3 worm cellular contexts compared by ENCODE assay signal in the genomic region with DNA sequence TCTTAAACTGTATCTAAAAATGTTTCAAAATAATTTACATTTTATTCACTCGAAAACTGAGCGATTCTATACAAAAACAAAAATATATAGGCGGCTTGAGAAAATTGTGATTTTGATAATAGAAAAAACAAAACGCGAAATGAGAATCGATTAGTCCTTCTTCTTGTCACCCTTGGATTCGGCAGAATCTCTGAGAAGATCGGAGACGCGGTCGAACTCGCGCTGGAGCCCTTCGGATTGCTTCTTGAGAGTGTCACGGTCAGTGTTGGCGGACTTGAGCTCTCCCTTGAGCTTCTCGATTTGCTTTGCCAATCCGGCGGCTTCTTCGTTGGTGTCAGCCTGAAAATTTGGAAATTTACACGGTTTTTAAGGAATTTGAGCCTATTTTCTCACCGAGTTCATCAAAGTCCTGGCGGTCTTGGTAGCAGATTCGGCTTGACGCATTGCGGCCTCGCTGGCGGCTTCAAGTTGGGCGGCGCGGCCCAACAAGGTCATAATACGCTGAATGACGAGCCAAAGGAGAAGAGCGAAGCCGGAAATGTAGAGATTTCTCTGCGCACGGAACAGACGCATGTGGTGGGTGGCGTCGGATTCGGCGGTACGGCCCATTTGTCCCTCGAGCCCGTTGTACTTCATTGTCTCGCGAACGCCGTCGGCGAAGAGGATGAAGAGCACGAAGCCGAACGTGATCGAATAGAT.
A peak's percentile ranks its signal among the peaks of the same experiment; 100 is the strongest.
TF ChIP-seq lines count a peak whose summit lies in the region.

No protein-coding gene starts in this region.

TF ChIP-seq in whole organism, L4 larva, 104 proteins besides CTCF, POLR2A, EP300 and RAD21:
- TF ChIP-seq egl-27 (tag; optimal IDR thresholded peaks at IDR 0.05; lab: Kevin White, UChicago) (no peak), F49E8.2 (tag; optimal IDR thresholded peaks at IDR 0.05; lab: Kevin White, UChicago; ENCODE audit: borderline replicate concordance) (peak; percentile 57), aha-1 (tag; lab: Kevin White, UChicago) (peak; percentile 58), nhr-11 (tag; optimal IDR thresholded peaks at IDR 0.05; lab: Kevin White, UChicago) (no peak), zfp-3 (GFP tag; conservative IDR thresholded peaks at IDR 0.05; lab: Robert Waterston, UW) (0 out of 2 replicates have a peak, but pooled peaks have one; percentile 11), lin-38 (GFP tag; IDR thresholded peaks at IDR 0.05; lab: Robert Waterston, UW) (peak; percentile 55; the same call in 1 of the 2 replicates), mep-1 (tag; optimal IDR thresholded peaks at IDR 0.05; lab: Kevin White, UChicago) (peak; percentile 34), F26F4.8 (GFP tag; conservative IDR thresholded peaks at IDR 0.05; lab: Robert Waterston, UW) (peak; percentile 43; the same call in 1 of the 2 replicates), php-3 (GFP tag; IDR thresholded peaks at IDR 0.05; lab: Robert Waterston, UW) (0 out of 2 replicates have a peak, but pooled peaks have one; percentile 29), egl-43 (GFP tag; IDR thresholded peaks at IDR 0.05; lab: Robert Waterston, UW) (0 out of 2 replicates have a peak, but pooled peaks have one; percentile 15), cey-2 (tag; optimal IDR thresholded peaks at IDR 0.05; lab: Kevin White, UChicago; ENCODE audit: borderline replicate concordance, insufficient read depth) (no peak), tra-1 (GFP tag; IDR thresholded peaks at IDR 0.05; lab: Robert Waterston, UW) (0 out of 2 replicates have a peak, but pooled peaks have one; percentile 5), daf-16 (GFP tag; optimal IDR thresholded peaks at IDR 0.05; lab: Kevin White, UChicago) (no peak), daf-16 (tag; optimal IDR thresholded peaks at IDR 0.05; lab: Kevin White, UChicago) (peak; percentile 1), snpc-1.2 (GFP tag; IDR thresholded peaks at IDR 0.05; lab: Robert Waterston, UW) (peak; percentile 72), set-16 (GFP tag; IDR thresholded peaks at IDR 0.05; lab: Robert Waterston, UW) (peak; percentile 70)

TF ChIP-seq in whole organism, late embryonic, 69 proteins besides CTCF, POLR2A, EP300 and RAD21:
- TF ChIP-seq fkh-10 (GFP tag; optimal IDR thresholded peaks at IDR 0.05; lab: Kevin White, UChicago) (no peak), dmd-4 (tag; optimal IDR thresholded peaks at IDR 0.05; lab: Kevin White, UChicago; ENCODE audit: borderline replicate concordance) (peak; percentile 47), nhr-232 (tag; optimal IDR thresholded peaks at IDR 0.05; lab: Kevin White, UChicago) (no peak), ceh-18 (tag; optimal IDR thresholded peaks at IDR 0.05; lab: Kevin White, UChicago) (no peak), ref-2 (tag; optimal IDR thresholded peaks at IDR 0.05; lab: Kevin White, UChicago) (peak; percentile 42)

TF ChIP-seq in whole organism, young adult, 124 proteins besides CTCF, POLR2A, EP300 and RAD21:
- 0 out of 2 replicates have a peak, but pooled peaks have one; percentile 18 for TF ChIP-seq mcd-1 (GFP tag; IDR thresholded peaks at IDR 0.05; lab: Robert Waterston, UW)
- TF ChIP-seq madf-8 (GFP tag; conservative IDR thresholded peaks at IDR 0.05; lab: Robert Waterston, UW), result no peak
- 0 out of 2 replicates have a peak, but pooled peaks have one; percentile 16 for TF ChIP-seq hmg-1.2 (GFP tag; IDR thresholded peaks at IDR 0.05; lab: Robert Waterston, UW)
- TF ChIP-seq zfh-2 (GFP tag; conservative IDR thresholded peaks at IDR 0.05; lab: Robert Waterston, UW), result peak; percentile 64
- TF ChIP-seq hsf-1 (GFP tag; IDR thresholded peaks at IDR 0.05; lab: Robert Waterston, UW), result peak; percentile 14; the same call in 1 of the 2 replicates
- TF ChIP-seq unc-130 (GFP tag; optimal IDR thresholded peaks at IDR 0.05; lab: Kevin White, UChicago), result no peak
- TF ChIP-seq nfyb-1 (GFP tag; IDR thresholded peaks at IDR 0.05; lab: Robert Waterston, UW), result no peak
- TF ChIP-seq tbx-9 (tag; optimal IDR thresholded peaks at IDR 0.05; lab: Kevin White, UChicago; ENCODE audit: borderline replicate concordance), result no peak
- TF ChIP-seq D2030.7 (GFP tag; IDR thresholded peaks at IDR 0.05; lab: Robert Waterston, UW), result 0 out of 2 replicates have a peak, but pooled peaks have one; percentile 8
- peak; percentile 43 for TF ChIP-seq F49E8.2 (tag; optimal IDR thresholded peaks at IDR 0.05; lab: Kevin White, UChicago; ENCODE audit: insufficient read depth)
- TF ChIP-seq attf-5 (GFP tag; optimal IDR thresholded peaks at IDR 0.05; lab: Kevin White, UChicago), result peak; percentile 16
- TF ChIP-seq ama-1 (optimal IDR thresholded peaks at IDR 0.05; lab: Kevin White, UChicago), result no peak
- peak in 1 of 2 experiments; percentile 49 for TF ChIP-seq ama-1 (GFP tag; optimal IDR thresholded peaks at IDR 0.05; lab: Kevin White, UChicago)
- TF ChIP-seq egrh-3 (GFP tag; IDR thresholded peaks at IDR 0.05; lab: Robert Waterston, UW), result peak; percentile 6; the same call in 1 of the 2 replicates
- no peak for TF ChIP-seq T07F8.4 (tag; optimal IDR thresholded peaks at IDR 0.05; lab: Kevin White, UChicago)
- TF ChIP-seq F52B5.7 (tag; optimal IDR thresholded peaks at IDR 0.05; lab: Kevin White, UChicago), result no peak
- peak; percentile 3 for TF ChIP-seq xnd-1 (tag; optimal IDR thresholded peaks at IDR 0.05; lab: Kevin White, UChicago)
- TF ChIP-seq hmg-20 (GFP tag; IDR thresholded peaks at IDR 0.05; lab: Robert Waterston, UW), result no peak
- no peak for TF ChIP-seq mel-28 (tag; optimal IDR thresholded peaks at IDR 0.05; lab: Kevin White, UChicago; ENCODE audit: borderline replicate concordance)
- peak; percentile 85 for TF ChIP-seq ceh-79 (tag; optimal IDR thresholded peaks at IDR 0.05; lab: Kevin White, UChicago)
- TF ChIP-seq zim-3 (tag; optimal IDR thresholded peaks at IDR 0.05; lab: Kevin White, UChicago), result no peak
- peak; percentile 68 for TF ChIP-seq B0336.3 (GFP tag; IDR thresholded peaks at IDR 0.05; lab: Robert Waterston, UW)
- TF ChIP-seq F23B12.7 (tag; optimal IDR thresholded peaks at IDR 0.05; lab: Kevin White, UChicago; ENCODE audit: insufficient read depth), result peak; percentile 1
- TF ChIP-seq fkh-3 (tag; optimal IDR thresholded peaks at IDR 0.05; lab: Kevin White, UChicago), result peak; percentile 49
- TF ChIP-seq F57C9.4 (tag; optimal IDR thresholded peaks at IDR 0.05; lab: Kevin White, UChicago), result no peak
- TF ChIP-seq cebp-1 (GFP tag; IDR thresholded peaks at IDR 0.05; lab: Robert Waterston, UW), result no peak
- peak; percentile 19 for TF ChIP-seq cebp-1 (tag; optimal IDR thresholded peaks at IDR 0.05; lab: Kevin White, UChicago)
- TF ChIP-seq attf-3 (GFP tag; conservative IDR thresholded peaks at IDR 0.05; lab: Robert Waterston, UW), result 0 out of 2 replicates have a peak, but pooled peaks have one; percentile 31
- TF ChIP-seq ets-4 (GFP tag; optimal IDR thresholded peaks at IDR 0.05; lab: Kevin White, UChicago), result peak; percentile 29
- TF ChIP-seq hrde-1 (tag; optimal IDR thresholded peaks at IDR 0.05; lab: Kevin White, UChicago; ENCODE audit: borderline replicate concordance), result peak; percentile 56
- TF ChIP-seq K12H6.12 (tag; optimal IDR thresholded peaks at IDR 0.05; lab: Kevin White, UChicago), result no peak
- 0 out of 2 replicates have a peak, but pooled peaks have one; percentile 75 for TF ChIP-seq cebp-2 (GFP tag; IDR thresholded peaks at IDR 0.05; lab: Robert Waterston, UW)
- TF ChIP-seq madf-10 (tag; optimal IDR thresholded peaks at IDR 0.05; lab: Kevin White, UChicago), result no peak
- TF ChIP-seq athp-1 (tag; optimal IDR thresholded peaks at IDR 0.05; lab: Kevin White, UChicago), result peak; percentile 33
- TF ChIP-seq madf-6 (GFP tag; IDR thresholded peaks at IDR 0.05; lab: Robert Waterston, UW), result peak; percentile 35; the same call in 1 of the 2 replicates
- peak; percentile 0 for TF ChIP-seq ztf-18 (tag; optimal IDR thresholded peaks at IDR 0.05; lab: Kevin White, UChicago)
- TF ChIP-seq ceh-91 (GFP tag; IDR thresholded peaks at IDR 0.05; lab: Robert Waterston, UW), result no peak
- no peak for TF ChIP-seq lsl-1 (GFP tag; optimal IDR thresholded peaks at IDR 0.05; lab: Kevin White, UChicago)
